Worm (Caenorhabditis elegans): Measurements from ENCODE around the gene hsp-12.6.

hsp-12.6 gene

ce11 chrIV:9432327-9432726 is 14.7 kb downstream of the hsp-12.6 start:
- no peak for TF ChIP-seq ttx-3 (tag; optimal IDR thresholded peaks at IDR 0.05)
- no peak for TF ChIP-seq unc-42 (tag; optimal IDR thresholded peaks at IDR 0.05)
- no peak for TF ChIP-seq ceh-24 (tag; optimal IDR thresholded peaks at IDR 0.05)
- no peak for TF ChIP-seq lin-11 (tag; optimal IDR thresholded peaks at IDR 0.05)
- no peak for TF ChIP-seq unc-3 (GFP tag; conservative IDR thresholded peaks at IDR 0.05)
- no peak for TF ChIP-seq unc-3 (tag; optimal IDR thresholded peaks at IDR 0.05)
- TF ChIP-seq ceh-48 (tag; optimal IDR thresholded peaks at IDR 0.05), result no peak
- TF ChIP-seq F13H6.1 (tag; optimal IDR thresholded peaks at IDR 0.05), result no peak
- TF ChIP-seq pat-9 (tag; optimal IDR thresholded peaks at IDR 0.05), result no peak
- TF ChIP-seq fkh-6 (tag; optimal IDR thresholded peaks at IDR 0.05), result no peak
- no peak for TF ChIP-seq lim-6 (tag; optimal IDR thresholded peaks at IDR 0.05)
- no peak for TF ChIP-seq K02D7.2 (tag; optimal IDR thresholded peaks at IDR 0.05)
- TF ChIP-seq npax-4 (tag; optimal IDR thresholded peaks at IDR 0.05), result no peak
- no peak for TF ChIP-seq che-1 (tag; optimal IDR thresholded peaks at IDR 0.05)
- TF ChIP-seq K09A11.1 (tag; optimal IDR thresholded peaks at IDR 0.05; ENCODE audit: insufficient read depth), result no peak
- no peak for TF ChIP-seq ets-4 (tag; optimal IDR thresholded peaks at IDR 0.05)
- no peak for TF ChIP-seq gmeb-2 (tag; optimal IDR thresholded peaks at IDR 0.05)
- no peak for TF ChIP-seq ahr-1 (tag; optimal IDR thresholded peaks at IDR 0.05)
- TF ChIP-seq pag-3 (tag; optimal IDR thresholded peaks at IDR 0.05; ENCODE audit: borderline replicate concordance), result no peak
- TF ChIP-seq elt-4 (tag; optimal IDR thresholded peaks at IDR 0.05), result no peak
- no peak for TF ChIP-seq fkh-10 (GFP tag; optimal IDR thresholded peaks at IDR 0.05)

- TF ChIP-seq K09A11.1 (tag; optimal IDR thresholded peaks at IDR 0.05; ENCODE audit: insufficient read depth) (no peak), ref-2 (tag; optimal IDR thresholded peaks at IDR 0.05) (no peak), lin-11 (tag; optimal IDR thresholded peaks at IDR 0.05) (no peak), hlh-15 (tag; optimal IDR thresholded peaks at IDR 0.05) (no peak), ceh-14 (tag; optimal IDR thresholded peaks at IDR 0.05) (no peak)
Measured at ce11 chrIV:9427959-9428358, 19.1 kb downstream of the hsp-12.6 start, which contains the start of gene F59B8.1. Gene F59B8.1, plus strand, starts transcription at chrIV:9428259.

ce11 chrIV:9423095-9423494 is 23.9 kb downstream of the hsp-12.6 start, which contains the start of gene srxa-2:
Gene srxa-2, plus strand, starts transcription at chrIV:9423395.
- no peak for TF ChIP-seq ztf-16 (tag; optimal IDR thresholded peaks at IDR 0.05)
- TF ChIP-seq elt-2 (tag; optimal IDR thresholded peaks at IDR 0.05), result no peak
- no peak for TF ChIP-seq pat-9 (tag; optimal IDR thresholded peaks at IDR 0.05)
- no peak for TF ChIP-seq dve-1 (tag; optimal IDR thresholded peaks at IDR 0.05)
- TF ChIP-seq unc-3 (GFP tag; conservative IDR thresholded peaks at IDR 0.05), result no peak
- no peak for TF ChIP-seq unc-3 (tag; optimal IDR thresholded peaks at IDR 0.05)
- no peak for TF ChIP-seq fkh-10 (GFP tag; optimal IDR thresholded peaks at IDR 0.05)
- no peak for TF ChIP-seq eyg-1 (tag; optimal IDR thresholded peaks at IDR 0.05)
- TF ChIP-seq hlh-8 (tag; optimal IDR thresholded peaks at IDR 0.05), result no peak
- no peak for TF ChIP-seq ref-2 (tag; optimal IDR thresholded peaks at IDR 0.05)
- no peak for TF ChIP-seq sox-2 (GFP tag; IDR thresholded peaks at IDR 0.05)
- no peak for TF ChIP-seq ceh-18 (tag; optimal IDR thresholded peaks at IDR 0.05)
- TF ChIP-seq K09A11.1 (tag; optimal IDR thresholded peaks at IDR 0.05; ENCODE audit: insufficient read depth), result no peak
- no peak for TF ChIP-seq odd-2 (tag; optimal IDR thresholded peaks at IDR 0.05)
- no peak for TF ChIP-seq sdc-2 (tag; optimal IDR thresholded peaks at IDR 0.05)

DNA sequence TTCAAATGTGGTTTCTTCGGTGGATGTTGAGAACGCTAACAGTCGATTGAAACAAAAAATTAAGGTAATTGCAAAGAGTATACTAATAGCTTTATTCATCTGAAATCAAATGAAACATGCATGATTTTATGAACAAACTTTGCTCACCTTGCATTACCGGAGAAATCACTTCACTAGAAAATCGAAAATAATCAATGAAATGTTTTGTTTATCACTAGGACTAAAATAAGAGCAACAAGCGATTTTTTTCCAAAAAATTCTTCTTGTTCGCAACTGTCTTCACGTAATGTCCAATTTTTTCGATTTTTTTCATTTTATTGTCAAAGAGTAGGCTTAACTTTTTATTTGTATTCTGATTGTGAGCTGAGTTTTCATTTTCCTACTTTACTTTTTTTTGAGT is 24.6 kb downstream of the hsp-12.6 start, which contains the start of gene F56D5.9:
Gene F56D5.9 (minus strand): TSS at position 101 of the 400 bp plus-strand sequence.
- no peak for TF ChIP-seq T23F11.4 (GFP tag; optimal IDR thresholded peaks at IDR 0.05)
- TF ChIP-seq ceh-6 (GFP tag; optimal IDR thresholded peaks at IDR 0.05), result no peak
- no peak for TF ChIP-seq pag-3 (tag; optimal IDR thresholded peaks at IDR 0.05; ENCODE audit: borderline replicate concordance)
- TF ChIP-seq nfya-1 (tag; optimal IDR thresholded peaks at IDR 0.05), result no peak
- TF ChIP-seq dmd-4 (tag; optimal IDR thresholded peaks at IDR 0.05; ENCODE audit: borderline replicate concordance), result no peak
- TF ChIP-seq F13H6.1 (tag; optimal IDR thresholded peaks at IDR 0.05), result no peak
- TF ChIP-seq odd-2 (tag; optimal IDR thresholded peaks at IDR 0.05), result no peak
- no peak for TF ChIP-seq fkh-6 (tag; optimal IDR thresholded peaks at IDR 0.05)
- no peak for TF ChIP-seq tbx-2 (tag; optimal IDR thresholded peaks at IDR 0.05)

Measured in whole organism, late embryonic.